Fruit fly (Drosophila melanogaster) whole organism, embryonic: Measurements from ENCODE around the gene CG42876.

Experiments used
- Adf1 ChIP-seq: fragments of 200-800 bp; sonication (Bioruptor generic); IDR thresholded peaks from 2 replicates; pipeline ENCODE4 v1.3.6; 2022; ENCODE audit warnings: missing biosample characterization, missing genetic modification characterization
- Awh ChIP-seq: fragments of 200-800 bp; sonication (Bioruptor generic); IDR thresholded peaks from 2 replicates; pipeline ENCODE4, ENCODE4 v1.3.6; 2022; ENCODE audit warnings: missing biosample characterization, missing genetic modification characterization
- B-H1 ChIP-seq: fragments of 200-800 bp; sonication (Bioruptor generic); IDR thresholded peaks from 3 replicates; pipeline ENCODE4 v1.3.6; 2022; ENCODE audit warnings: missing biosample characterization, missing genetic modification characterization
- Bgb ChIP-seq: fragments of 200-800 bp; sonication (Bioruptor generic); IDR thresholded peaks from 2 replicates; pipeline ENCODE4 v1.3.6; 2022; ENCODE audit warnings: missing biosample characterization, missing genetic modification characterization; ENCODE audit not compliant: partially characterized antibody
- CG10147 ChIP-seq: fragments of 200-800 bp; sonication (Bioruptor generic); optimal IDR thresholded peaks from 2 replicates; lab custom pipeline; 2019; ENCODE audit warnings: missing biosample characterization, mild to moderate bottlenecking, missing genetic modification characterization, moderate library complexity
- CG10274 ChIP-seq: fragments of 200-800 bp; sonication (Bioruptor generic); optimal IDR thresholded peaks from 3 replicates; lab custom pipeline; 2017; ENCODE audit warnings: missing biosample characterization, mild to moderate bottlenecking, missing genetic modification characterization
- CG10462 ChIP-seq: fragments of 200-800 bp; sonication (Bioruptor generic); optimal IDR thresholded peaks from 2 replicates; lab custom pipeline; 2016; ENCODE audit warnings: missing biosample characterization, missing genetic modification characterization
- CG10654 ChIP-seq: fragments of 200-800 bp; sonication (Bioruptor generic); optimal IDR thresholded peaks from 2 replicates; lab custom pipeline; 2016; ENCODE audit warnings: missing biosample characterization, missing genetic modification characterization
- CG13296 ChIP-seq: fragments of 200-800 bp; sonication (Bioruptor generic); optimal IDR thresholded peaks from 3 replicates; lab custom pipeline; 2018; ENCODE audit warnings: missing biosample characterization, mild to moderate bottlenecking, missing genetic modification characterization
- CG14014 ChIP-seq: fragments of 200-800 bp; sonication (Bioruptor generic); IDR thresholded peaks from 2 replicates; pipeline ENCODE4 v1.3.6; 2022; ENCODE audit warnings: missing biosample characterization, missing genetic modification characterization
- CG14050 ChIP-seq: fragments of 200-800 bp; sonication (Bioruptor generic); IDR thresholded peaks from 3 replicates; pipeline ENCODE4 v1.3.6; 2022; ENCODE audit warnings: missing biosample characterization, missing genetic modification characterization
- CG15073 ChIP-seq: fragments of 200-800 bp; sonication (Bioruptor generic); optimal IDR thresholded peaks from 2 replicates; lab custom pipeline; 2016; ENCODE audit warnings: missing biosample characterization, missing genetic modification characterization
- CG15479 ChIP-seq: fragments of 200-800 bp; sonication (Bioruptor generic); optimal IDR thresholded peaks from 3 replicates; lab custom pipeline; 2019; ENCODE audit warnings: missing biosample characterization, mild to moderate bottlenecking, missing genetic modification characterization, moderate library complexity
- CG1603 ChIP-seq: fragments of 200-800 bp; sonication (Bioruptor generic); optimal IDR thresholded peaks from 2 replicates; lab custom pipeline; 2019; ENCODE audit warnings: missing biosample characterization, mild to moderate bottlenecking, missing genetic modification characterization, moderate library complexity
- CG16863 ChIP-seq: fragments of 200-800 bp; sonication (Bioruptor generic); optimal IDR thresholded peaks from 3 replicates; lab custom pipeline; 2016; ENCODE audit warnings: missing biosample characterization, missing genetic modification characterization
- CG17385 ChIP-seq: fragments of 200-800 bp; sonication (Bioruptor generic); optimal IDR thresholded peaks from 3 replicates; lab custom pipeline; 2018; ENCODE audit warnings: missing biosample characterization, mild to moderate bottlenecking, missing genetic modification characterization
- CG17612 ChIP-seq: fragments of 200-800 bp; sonication (Bioruptor generic); IDR thresholded peaks from 2 replicates; pipeline ENCODE4 v1.3.6; 2022; ENCODE audit warnings: missing biosample characterization, missing genetic modification characterization
- CG17912 ChIP-seq: fragments of 200-800 bp; sonication (Bioruptor generic); optimal IDR thresholded peaks from 2 replicates; lab custom pipeline; 2018; ENCODE audit warnings: missing biosample characterization, mild to moderate bottlenecking, missing genetic modification characterization
- CG3065 ChIP-seq: fragments of 200-800 bp; sonication (Bioruptor generic); optimal IDR thresholded peaks from 2 replicates; lab custom pipeline; 2016; ENCODE audit warnings: missing biosample characterization, missing genetic modification characterization
- CG31441 ChIP-seq: fragments of 200-800 bp; sonication (Bioruptor generic); IDR thresholded peaks from 2 replicates; pipeline ENCODE4 v1.3.6; 2022; ENCODE audit warnings: missing biosample characterization, missing genetic modification characterization
- CG32767 ChIP-seq: fragments of 200-800 bp; sonication (Bioruptor generic); IDR thresholded peaks from 2 replicates; pipeline ENCODE4 v1.3.6; 2022; ENCODE audit warnings: missing biosample characterization, missing genetic modification characterization
- CG3995 ChIP-seq: fragments of 200-800 bp; sonication (Bioruptor generic); optimal IDR thresholded peaks from 3 replicates; lab custom pipeline; 2016; ENCODE audit warnings: missing biosample characterization, missing genetic modification characterization
- CG4854 ChIP-seq: fragments of 200-800 bp; sonication (Bioruptor generic); optimal IDR thresholded peaks from 2 replicates; lab custom pipeline; 2016; ENCODE audit warnings: missing biosample characterization, missing genetic modification characterization, inconsistent platforms
- CG8089 ChIP-seq: fragments of 200-800 bp; sonication (Bioruptor generic); optimal IDR thresholded peaks from 3 replicates; lab custom pipeline; 2016; ENCODE audit warnings: missing biosample characterization, missing genetic modification characterization
- D19B ChIP-seq: fragments of 200-800 bp; sonication (Bioruptor generic); optimal IDR thresholded peaks from 2 replicates; lab custom pipeline; 2017; ENCODE audit warnings: missing biosample characterization, mild to moderate bottlenecking, missing genetic modification characterization
- Dbx ChIP-seq: fragments of 200-800 bp; sonication (Bioruptor generic); IDR thresholded peaks from 3 replicates; pipeline ENCODE4 v1.3.6; 2022; ENCODE audit warnings: missing biosample characterization, missing genetic modification characterization
- Drgx ChIP-seq: fragments of 200-800 bp; sonication (Bioruptor generic); IDR thresholded peaks from 2 replicates; pipeline ENCODE4 v1.3.6; 2022; ENCODE audit warnings: missing biosample characterization, missing genetic modification characterization
- GATAe ChIP-seq: fragments of 200-800 bp; sonication (Bioruptor generic); conservative IDR thresholded peaks from 2 replicates; pipeline ENCODE4 v1.3.6; 2022; ENCODE audit warnings: missing biosample characterization, missing genetic modification characterization
- HLH3B ChIP-seq: fragments of 200-800 bp; sonication (Bioruptor generic); IDR thresholded peaks from 2 replicates; pipeline ENCODE4 v1.3.6; 2022; ENCODE audit warnings: missing biosample characterization, missing genetic modification characterization
- amos ChIP-seq: fragments of 200-800 bp; sonication (Bioruptor generic); IDR thresholded peaks from 2 replicates; pipeline ENCODE4 v1.3.6; 2022; ENCODE audit warnings: missing biosample characterization, missing genetic modification characterization; ENCODE audit not compliant: partially characterized antibody
- aop ChIP-seq: fragments of 200-800 bp; sonication (Bioruptor generic); IDR thresholded peaks from 2 replicates; pipeline ENCODE4 v1.3.6; 2022; ENCODE audit warnings: missing biosample characterization, missing genetic modification characterization
- btn ChIP-seq: fragments of 200-800 bp; sonication (Bioruptor generic); optimal IDR thresholded peaks from 2 replicates; lab custom pipeline; 2016; ENCODE audit warnings: missing biosample characterization, missing genetic modification characterization
- cwo ChIP-seq: fragments of 200-800 bp; sonication (Bioruptor generic); optimal IDR thresholded peaks from 3 replicates; lab custom pipeline; 2017; ENCODE audit warnings: missing biosample characterization, missing genetic modification characterization, mild to moderate bottlenecking, moderate library complexity, missing genetic modification reagents
- en ChIP-seq: fragments of 200-800 bp; sonication (Bioruptor generic); optimal IDR thresholded peaks from 2 replicates; lab custom pipeline; 2016; ENCODE audit warnings: missing biosample characterization, missing genetic modification characterization
- ftz-f1 ChIP-seq: fragments of 200-800 bp; sonication (Bioruptor generic); optimal IDR thresholded peaks from 2 replicates; lab custom pipeline; 2016; ENCODE audit warnings: missing biosample characterization, missing genetic modification characterization
- grn ChIP-seq: fragments of 200-800 bp; sonication (Bioruptor generic); optimal IDR thresholded peaks from 3 replicates; lab custom pipeline; 2017; ENCODE audit warnings: missing biosample characterization, missing genetic modification characterization
- gsb ChIP-seq: fragments of 200-800 bp; sonication (Bioruptor generic); IDR thresholded peaks from 2 replicates; pipeline ENCODE4 v1.3.6; 2022; ENCODE audit warnings: missing biosample characterization, missing genetic modification characterization
- gsb-n ChIP-seq: fragments of 200-800 bp; sonication (Bioruptor generic); optimal IDR thresholded peaks from 3 replicates; lab custom pipeline; 2018; ENCODE audit warnings: missing biosample characterization, mild to moderate bottlenecking, missing genetic modification characterization
- ham ChIP-seq: fragments of 200-800 bp; sonication (Bioruptor generic); IDR thresholded peaks from 2 replicates; pipeline ENCODE4 v1.3.6; 2022; ENCODE audit warnings: missing biosample characterization, missing genetic modification characterization
- hkb ChIP-seq, 2 experiments: fragments of 200-800 bp in 1 of 2; fragments of >200 bp in 1 of 2; sonication (Bioruptor generic) in 1 of 2; IDR thresholded peaks in 1 of 2; optimal IDR thresholded peaks in 1 of 2; 2 replicates each; pipeline versions ENCODE4 v1.3.6 to Lab custom; 2017 to 2022; ENCODE audit warnings: missing biosample characterization in 1 of 2, missing genetic modification characterization in 1 of 2
- kni ChIP-seq: fragments of 200-800 bp; sonication (Bioruptor generic); optimal IDR thresholded peaks from 3 replicates; lab custom pipeline; 2017; ENCODE audit warnings: mild to moderate bottlenecking, missing biosample characterization, missing genetic modification reagents, missing genetic modification characterization
- org-1 ChIP-seq: fragments of 200-800 bp; sonication (Bioruptor generic); optimal IDR thresholded peaks from 2 replicates; lab custom pipeline; 2017; ENCODE audit warnings: missing biosample characterization, missing genetic modification characterization
- p53 ChIP-seq: fragments of 200-800 bp; sonication (Bioruptor generic); optimal IDR thresholded peaks from 2 replicates; lab custom pipeline; 2016; ENCODE audit warnings: missing biosample characterization, missing genetic modification characterization
- phol ChIP-seq: fragments of 200-800 bp; sonication (Bioruptor generic); optimal IDR thresholded peaks from 3 replicates; lab custom pipeline; 2018; ENCODE audit warnings: missing biosample characterization, mild to moderate bottlenecking, missing genetic modification characterization, moderate library complexity
- pzg ChIP-seq: fragments of 200-800 bp; sonication (Bioruptor generic); optimal IDR thresholded peaks from 3 replicates; lab custom pipeline; 2018; ENCODE audit warnings: missing biosample characterization, mild to moderate bottlenecking, missing genetic modification characterization, moderate library complexity
- schlank ChIP-seq: fragments of 200-800 bp; sonication (Bioruptor generic); optimal IDR thresholded peaks from 2 replicates; lab custom pipeline; 2018; ENCODE audit warnings: missing biosample characterization, mild to moderate bottlenecking, missing genetic modification characterization
- sima ChIP-seq: fragments of 200-800 bp; sonication (Bioruptor generic); optimal IDR thresholded peaks from 2 replicates; lab custom pipeline; 2016; ENCODE audit warnings: missing biosample characterization, missing genetic modification characterization
- ssp ChIP-seq: fragments of 200-800 bp; sonication (Bioruptor generic); IDR thresholded peaks from 2 replicates; pipeline ENCODE4 v1.3.6; 2022; ENCODE audit warnings: missing biosample characterization, missing genetic modification characterization
- stwl ChIP-seq: fragments of 200-800 bp; sonication (Bioruptor generic); optimal IDR thresholded peaks from 3 replicates; lab custom pipeline; 2018; ENCODE audit warnings: missing biosample characterization, mild to moderate bottlenecking, missing genetic modification characterization, moderate library complexity
- unc-4 ChIP-seq: fragments of 200-800 bp; sonication (Bioruptor generic); IDR thresholded peaks from 2 replicates; pipeline ENCODE4 v1.3.6; 2022; ENCODE audit warnings: missing biosample characterization, missing genetic modification characterization; ENCODE audit not compliant: partially characterized antibody
- unpg ChIP-seq: fragments of 200-800 bp; sonication (Bioruptor generic); optimal IDR thresholded peaks from 3 replicates; lab custom pipeline; 2018; ENCODE audit warnings: missing biosample characterization, mild to moderate bottlenecking, missing genetic modification characterization, moderate library complexity
- zfh1 ChIP-seq: fragments of 200-800 bp; sonication (Bioruptor generic); IDR thresholded peaks from 3 replicates; pipeline ENCODE4 v1.3.6; 2022; ENCODE audit warnings: missing biosample characterization, missing genetic modification characterization

Gene CG42876

DNA sequence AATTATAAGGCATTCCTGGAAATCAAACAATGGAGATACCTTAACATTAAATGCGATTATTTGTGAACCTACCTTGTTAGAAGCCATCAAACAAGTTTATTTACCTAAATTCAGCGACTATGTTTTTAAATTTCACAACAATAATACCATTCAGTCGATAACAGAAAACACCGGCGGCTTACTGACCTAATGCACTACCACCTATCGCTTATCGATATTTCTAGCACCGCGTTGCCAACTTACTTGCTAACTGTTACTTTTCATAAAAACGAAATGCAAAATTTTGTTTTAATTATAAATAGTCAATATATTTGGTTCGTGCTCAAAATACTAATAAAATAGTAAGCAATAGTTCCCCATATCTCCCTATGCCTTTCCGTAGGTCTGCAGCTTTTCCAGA lies 41.0 kb downstream of the CG42876 start, which contains the start of gene Ku80 (continued):
- TF ChIP-seq CG15073 (GFP tag; lab: Kevin White, UChicago), result no peak
- TF ChIP-seq grn (GFP tag; lab: Kevin White, UChicago), result no peak
- TF ChIP-seq zfh1 (GFP tag; lab: Robert Waterston, UW), result no peak
- TF ChIP-seq gsb (GFP tag; lab: Robert Waterston, UW), result no peak
- TF ChIP-seq aop, result no peak
- TF ChIP-seq org-1, result no peak
- TF ChIP-seq CG16863 (GFP tag; lab: Kevin White, UChicago), result no peak
- TF ChIP-seq CG4854 (GFP tag; lab: Kevin White, UChicago), result peak; percentile 91
- TF ChIP-seq CG10147 (GFP tag; lab: Kevin White, UChicago), result no peak
- no peak for TF ChIP-seq CG17912 (GFP tag; lab: Kevin White, UChicago)
- no peak for TF ChIP-seq CG15479
- no peak for TF ChIP-seq ssp (GFP tag; lab: Robert Waterston, UW)
- TF ChIP-seq CG14050 (GFP tag; lab: Robert Waterston, UW), result no peak
- TF ChIP-seq stwl (tag; lab: Kevin White, UChicago), result peak; percentile 95
- TF ChIP-seq Drgx, result no peak
- no peak for TF ChIP-seq sima (GFP tag; lab: Kevin White, UChicago)
- TF ChIP-seq CG14014 (GFP tag; lab: Robert Waterston, UW), result no peak
- TF ChIP-seq CG13296, result no peak
- no peak for TF ChIP-seq Dbx (GFP tag; lab: Robert Waterston, UW)
- TF ChIP-seq amos (GFP tag; lab: Robert Waterston, UW), result peak; percentile 65
- no peak for TF ChIP-seq kni
- TF ChIP-seq CG10654, result no peak
- no peak for TF ChIP-seq ftz-f1 (GFP tag; lab: Kevin White, UChicago)
- TF ChIP-seq HLH3B (GFP tag; lab: Robert Waterston, UW), result no peak
- no peak for TF ChIP-seq btn
- no peak for TF ChIP-seq unpg (GFP tag; lab: Kevin White, UChicago)
- no peak for TF ChIP-seq cwo (GFP tag; lab: Kevin White, UChicago)
- peak; percentile 22 for TF ChIP-seq phol (tag; lab: Kevin White, UChicago)
- no peak for TF ChIP-seq D19B (GFP tag; lab: Kevin White, UChicago)
- no peak for TF ChIP-seq CG10274
- TF ChIP-seq CG3065 (GFP tag; lab: Kevin White, UChicago), result no peak
- TF ChIP-seq CG1603, result peak; percentile 51
- TF ChIP-seq CG8089 (GFP tag; lab: Kevin White, UChicago), result no peak
- peak; percentile 72 for TF ChIP-seq Bgb (GFP tag; lab: Robert Waterston, UW)
- TF ChIP-seq gsb-n (tag; lab: Kevin White, UChicago), result no peak
- TF ChIP-seq pzg, result peak; percentile 65
- no peak for TF ChIP-seq CG17612 (GFP tag; lab: Robert Waterston, UW)
- TF ChIP-seq CG17385, result no peak
- no peak for TF ChIP-seq schlank (tag; lab: Kevin White, UChicago)
- TF ChIP-seq Awh (GFP tag; lab: Robert Waterston, UW), result no peak
- peak; percentile 59; the same call in 1 of the 2 replicates for TF ChIP-seq unc-4 (GFP tag; lab: Robert Waterston, UW)
- no peak for TF ChIP-seq en (GFP tag; lab: Kevin White, UChicago)
- no peak for TF ChIP-seq CG32767 (GFP tag; lab: Robert Waterston, UW)
- no peak for TF ChIP-seq ham
- no peak for TF ChIP-seq Adf1 (GFP tag; lab: Robert Waterston, UW)
- TF ChIP-seq CG31441 (GFP tag; lab: Robert Waterston, UW), result no peak
- no peak for TF ChIP-seq hkb (optimal IDR thresholded peaks at IDR 0.05; lab: Kevin White, UChicago)
- no peak for TF ChIP-seq hkb (GFP tag; IDR thresholded peaks at IDR 0.05; lab: Robert Waterston, UW)
- TF ChIP-seq CG10462, result no peak
- no peak for TF ChIP-seq GATAe (GFP tag; lab: Robert Waterston, UW)
- TF ChIP-seq p53 (GFP tag; lab: Kevin White, UChicago), result no peak
- peak; percentile 94 for TF ChIP-seq CG3995 (GFP tag; lab: Kevin White, UChicago)
- no peak for TF ChIP-seq B-H1 (GFP tag; lab: Robert Waterston, UW)
